Worm (Caenorhabditis elegans): Measurements from ENCODE around the gene C04F5.9.

- TF ChIP-seq dve-1 (tag; optimal IDR thresholded peaks at IDR 0.05) (no peak), madf-2 (tag; optimal IDR thresholded peaks at IDR 0.05) (no peak), ceh-22 (tag; optimal IDR thresholded peaks at IDR 0.05) (no peak), fkh-10 (GFP tag; optimal IDR thresholded peaks at IDR 0.05) (no peak), sox-4 (tag; optimal IDR thresholded peaks at IDR 0.05) (no peak), K02D7.2 (tag; optimal IDR thresholded peaks at IDR 0.05) (no peak), T23F11.4 (GFP tag; optimal IDR thresholded peaks at IDR 0.05) (no peak), hlh-15 (tag; optimal IDR thresholded peaks at IDR 0.05) (no peak), ama-1 (optimal IDR thresholded peaks at IDR 0.05) (no peak), K09A11.1 (tag; optimal IDR thresholded peaks at IDR 0.05; ENCODE audit: insufficient read depth) (no peak), pha-4 (tag; optimal IDR thresholded peaks at IDR 0.05) (no peak)
Measured at ce11 chrV:5126793-5127192, 7.8 kb upstream of the C04F5.9 start, which contains the start of gene F14F9.5.
